Fruit fly (Drosophila melanogaster) whole organism, wandering third instar larva: ENCODE data around the gene CG31174.

Source experiments
- Jra ChIP-seq: sonication (Bioruptor generic); optimal IDR thresholded peaks from 2 replicates; lab custom pipeline; 2016; ENCODE audit warnings: missing biosample characterization, missing genetic modification characterization
- Sp1 ChIP-seq: fragments of 200-800 bp; sonication (Bioruptor generic); optimal IDR thresholded peaks from 3 replicates; lab custom pipeline; 2019; ENCODE audit warnings: missing biosample characterization, mild to moderate bottlenecking, missing genetic modification characterization, moderate library complexity
- foxo ChIP-seq, 2 experiments: fragments of 200-800 bp; sonication (Bioruptor generic); optimal IDR thresholded peaks; 2 replicates in 1 of 2; 3 replicates in 1 of 2; lab custom pipeline; 2016 to 2017; ENCODE audit warnings: missing biosample characterization in 2 of 2, missing genetic modification characterization in 2 of 2
- h ChIP-seq: fragments of 200-800 bp; sonication (Bioruptor generic); optimal IDR thresholded peaks from 3 replicates; lab custom pipeline; 2016; ENCODE audit warnings: missing biosample characterization, mild to moderate bottlenecking, missing genetic modification characterization
- lola ChIP-seq: fragments of >200 bp; optimal IDR thresholded peaks from 2 replicates; lab custom pipeline; 2017; ENCODE audit warnings: missing biosample characterization, missing genetic modification characterization
- psq ChIP-seq: fragments of 200-800 bp; sonication (Bioruptor generic); optimal IDR thresholded peaks from 3 replicates; lab custom pipeline; 2017; ENCODE audit warnings: missing biosample characterization, mild to moderate bottlenecking, missing genetic modification characterization, moderate library complexity
- sage ChIP-seq: fragments of 200-800 bp; sonication (Bioruptor generic); optimal IDR thresholded peaks from 2 replicates; lab custom pipeline; 2016; ENCODE audit warnings: missing biosample characterization, mild to moderate bottlenecking, missing genetic modification characterization

DNA sequence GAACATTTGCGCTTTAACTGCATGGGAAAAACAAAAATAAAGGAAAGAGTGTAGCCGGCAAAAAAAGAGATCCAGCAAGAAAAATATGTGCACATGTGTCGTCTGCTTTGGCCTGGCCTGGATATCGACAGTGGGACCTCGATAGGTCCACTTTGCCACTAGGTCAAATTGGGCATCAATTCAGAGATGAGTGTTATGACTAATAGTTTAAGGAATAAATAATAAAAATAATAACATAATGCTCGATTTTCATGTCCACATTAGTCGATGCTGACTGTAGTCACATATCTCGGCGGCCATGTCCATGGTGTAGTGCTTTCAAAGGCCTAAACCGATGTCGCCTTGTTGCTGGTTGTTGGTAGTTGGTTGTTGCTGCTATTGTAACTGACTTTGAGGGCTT lies 28.3 kb upstream of the CG31174 start:
- TF ChIP-seq psq (GFP tag; lab: Kevin White, UChicago) (peak; percentile 78), foxo (GFP tag; optimal IDR thresholded peaks at IDR 0.05; lab: Kevin White, UChicago) (peak in 1 of 2 experiments; percentile 90), lola (GFP tag; lab: Kevin White, UChicago) (no peak), Sp1 (GFP tag; lab: Kevin White, UChicago) (peak; percentile 82), Jra (GFP tag; lab: Kevin White, UChicago) (peak; percentile 47), h (GFP tag; lab: Kevin White, UChicago) (peak; percentile 91), sage (GFP tag; lab: Kevin White, UChicago) (peak; percentile 84)
